Worm (Caenorhabditis elegans) whole organism, L4 larva: ENCODE results near the gene C56A3.5.
A peak's percentile ranks its signal among the peaks of the same experiment; 100 is the strongest.

Source experiments
- D1046.2 ChIP-seq: fragments of 200-800 bp; sonication (Bioruptor generic); IDR thresholded peaks from 2 replicates; pipeline ENCODE4 v1.3.6; 2022; ENCODE audit warnings: missing genetic modification characterization, missing compliant biosample characterization
- F49E8.2 ChIP-seq: sonication (generic microtip); optimal IDR thresholded peaks from 2 replicates; lab custom pipeline; 2016; ENCODE audit warnings: missing compliant biosample characterization, mild to moderate bottlenecking, missing genetic modification characterization, borderline replicate concordance
- R02D3.7 ChIP-seq: fragments of 150-350 bp; sonication (generic microtip); optimal IDR thresholded peaks from 3 replicates; lab custom pipeline; 2014; ENCODE audit warnings: missing biosample characterization, missing genetic modification characterization
- T20F7.1 ChIP-seq: fragments of 200-800 bp; sonication (Bioruptor generic); optimal IDR thresholded peaks from 2 replicates; lab custom pipeline; 2018; ENCODE audit warnings: mild to moderate bottlenecking, missing genetic modification characterization, missing compliant biosample characterization
- ZK337.2 ChIP-seq: fragments of 200-800 bp; sonication (Bioruptor generic); IDR thresholded peaks from 2 replicates; pipeline ENCODE4 v1.3.6; 2022; ENCODE audit warnings: missing genetic modification reagents, missing genetic modification characterization, missing compliant biosample characterization
- aha-1 ChIP-seq: fragments of 150-350 bp; peaks from one replicate; lab custom pipeline; 2014; ENCODE audit warnings: missing biosample characterization, missing genetic modification characterization
- aly-2 ChIP-seq: sonication (generic microtip); optimal IDR thresholded peaks from 2 replicates; lab custom pipeline; 2018; ENCODE audit warnings: missing biosample characterization, missing genetic modification characterization
- attf-4 ChIP-seq: sonication (generic microtip); optimal IDR thresholded peaks from 3 replicates; lab custom pipeline; 2017; ENCODE audit warnings: missing biosample characterization, missing genetic modification characterization
- ceh-20 ChIP-seq: fragments of 200-800 bp; sonication (Bioruptor generic); IDR thresholded peaks from 2 replicates; pipeline ENCODE4 v1.3.6; 2022; ENCODE audit warnings: missing genetic modification reagents, missing genetic modification characterization, missing compliant biosample characterization
- daf-16 ChIP-seq, 3 experiments: sonication (generic microtip); optimal IDR thresholded peaks; 2 replicates each; lab custom pipeline; 2016 to 2017; ENCODE audit warnings: missing genetic modification characterization in 3 of 3, missing genetic modification reagents in 3 of 3, mild to moderate bottlenecking in 2 of 3, missing compliant biosample characterization in 2 of 3, missing biosample characterization in 1 of 3, moderate library complexity in 1 of 3
- dmd-6 ChIP-seq: fragments of 200-800 bp; sonication (Bioruptor generic); IDR thresholded peaks from 2 replicates; pipeline ENCODE4 v1.3.6; 2022; ENCODE audit warnings: missing genetic modification reagents, missing genetic modification characterization, missing compliant biosample characterization
- dve-1 ChIP-seq: sonication (generic microtip); optimal IDR thresholded peaks from 2 replicates; lab custom pipeline; 2017; ENCODE audit warnings: antibody characterized with exemption, mild to moderate bottlenecking, missing genetic modification characterization, missing compliant biosample characterization; ENCODE audit not compliant: insufficient read depth
- hlh-11 ChIP-seq: fragments of 200-800 bp; sonication (Bioruptor generic); optimal IDR thresholded peaks from 2 replicates; lab custom pipeline; 2018; ENCODE audit warnings: mild to moderate bottlenecking, missing genetic modification characterization, missing compliant biosample characterization
- hlh-30 ChIP-seq: sonication (generic microtip); optimal IDR thresholded peaks from 2 replicates; lab custom pipeline; 2017; ENCODE audit warnings: antibody characterized with exemption, mild to moderate bottlenecking, missing genetic modification characterization, missing compliant biosample characterization; ENCODE audit not compliant: insufficient read depth
- lin-15B ChIP-seq: fragments of 150-350 bp; sonication (generic microtip); optimal IDR thresholded peaks from 3 replicates; lab custom pipeline; 2014; ENCODE audit warnings: missing biosample characterization, missing genetic modification characterization
- lin-29 ChIP-seq: fragments of 200-800 bp; sonication (Bioruptor generic); IDR thresholded peaks from 2 replicates; pipeline ENCODE4 v1.3.6; 2022; ENCODE audit warnings: missing genetic modification reagents, missing genetic modification characterization, missing compliant biosample characterization
- lin-38 ChIP-seq: fragments of 200-800 bp; sonication (Bioruptor generic); IDR thresholded peaks from 2 replicates; pipeline ENCODE4 v1.3.6; 2022; ENCODE audit warnings: missing genetic modification reagents, missing genetic modification characterization, missing compliant biosample characterization
- madf-5 ChIP-seq, 2 experiments: fragments of 200-800 bp; sonication (Bioruptor generic); IDR thresholded peaks; 2 replicates each; pipeline ENCODE4 v1.3.6; 2022; ENCODE audit warnings: missing compliant biosample characterization in 2 of 2, missing genetic modification characterization in 2 of 2
- madf-9 ChIP-seq: fragments of 200-800 bp; sonication (Bioruptor generic); conservative IDR thresholded peaks from 2 replicates; pipeline ENCODE4 v1.3.6; 2022; ENCODE audit warnings: missing genetic modification reagents, missing genetic modification characterization, missing compliant biosample characterization
- mxl-3 ChIP-seq: fragments of 200-800 bp; sonication (Bioruptor generic); optimal IDR thresholded peaks from 2 replicates; lab custom pipeline; 2018; ENCODE audit warnings: mild to moderate bottlenecking, missing genetic modification characterization, missing compliant biosample characterization
- nhr-11 ChIP-seq: fragments of 150-350 bp; optimal IDR thresholded peaks from 2 replicates; lab custom pipeline; 2014; ENCODE audit warnings: missing biosample characterization, missing genetic modification characterization
- nhr-25 ChIP-seq: sonication (generic microtip); optimal IDR thresholded peaks from 2 replicates; lab custom pipeline; 2017; ENCODE audit warnings: missing genetic modification characterization, mild to moderate bottlenecking, missing compliant biosample characterization, antibody characterized with exemption, moderate library complexity, borderline replicate concordance; ENCODE audit not compliant: insufficient read depth
- nhr-28 ChIP-seq: fragments of 150-350 bp; optimal IDR thresholded peaks from 2 replicates; lab custom pipeline; 2014; ENCODE audit warnings: missing biosample characterization, missing genetic modification characterization
- nhr-41 ChIP-seq: fragments of 200-800 bp; sonication (Bioruptor generic); IDR thresholded peaks from 2 replicates; pipeline ENCODE4 v1.3.6; 2022; ENCODE audit warnings: missing genetic modification reagents, missing genetic modification characterization, missing compliant biosample characterization
- nhr-6 ChIP-seq: fragments of 150-350 bp; optimal IDR thresholded peaks from 2 replicates; lab custom pipeline; 2014; ENCODE audit warnings: missing biosample characterization, missing genetic modification characterization
- nhr-77 ChIP-seq: fragments of 150-350 bp; optimal IDR thresholded peaks from 2 replicates; lab custom pipeline; 2014; ENCODE audit warnings: missing biosample characterization, missing genetic modification characterization
- pqm-1 ChIP-seq: sonication (generic microtip); optimal IDR thresholded peaks from 2 replicates; lab custom pipeline; 2017; ENCODE audit warnings: missing biosample characterization, missing genetic modification characterization
- rbr-2 ChIP-seq: sonication (generic microtip); optimal IDR thresholded peaks from 2 replicates; lab custom pipeline; 2016; ENCODE audit warnings: missing genotype, missing genetic modification characterization, missing compliant biosample characterization
- set-16 ChIP-seq: fragments of 200-800 bp; sonication (Bioruptor generic); IDR thresholded peaks from 2 replicates; pipeline ENCODE4 v1.3.6; 2022; ENCODE audit warnings: missing genetic modification reagents, missing genetic modification characterization, missing compliant biosample characterization
- skn-1 ChIP-seq: fragments of 150-350 bp; optimal IDR thresholded peaks from 2 replicates; lab custom pipeline; 2014; ENCODE audit warnings: missing biosample characterization, missing genetic modification characterization
- unc-62 ChIP-seq, 3 experiments: fragments of 150-350 bp in 1 of 3; sonication (generic microtip); optimal IDR thresholded peaks in 2 of 3; peaks in 1 of 3; 1 replicate in 1 of 3; 2 replicates in 2 of 3; lab custom pipeline; 2014 to 2017; ENCODE audit warnings: missing biosample characterization in 3 of 3, missing genetic modification characterization in 3 of 3, missing genetic modification reagents in 3 of 3, missing genotype in 1 of 3
- zag-1 ChIP-seq: fragments of 150-350 bp; optimal IDR thresholded peaks from 2 replicates; lab custom pipeline; 2014; ENCODE audit warnings: missing biosample characterization, missing genetic modification characterization
- zip-2 ChIP-seq: fragments of 150-350 bp; optimal IDR thresholded peaks from 2 replicates; lab custom pipeline; 2014; ENCODE audit warnings: missing biosample characterization, missing genetic modification characterization
- ztf-7 ChIP-seq: fragments of 150-350 bp; optimal IDR thresholded peaks from 2 replicates; lab custom pipeline; 2014; ENCODE audit warnings: missing biosample characterization, missing genetic modification characterization

The C56A3.5 gene

ce11 chrV:13571714-13572258 is 20.0 kb downstream of the C56A3.5 start, which contains the start of gene C50B8.4:
Gene C50B8.4, plus strand, starts transcription at chrV:13572012.
- TF ChIP-seq mxl-3 (GFP tag; lab: Kevin White, UChicago) (peak; percentile 40), zag-1 (no peak), dmd-6 (GFP tag; lab: Robert Waterston, UW) (peak; percentile 26; the same call in 1 of the 2 replicates), nhr-77 (tag; lab: Kevin White, UChicago) (peak; percentile 28), dve-1 (tag; lab: Kevin White, UChicago) (peak; percentile 46), lin-38 (GFP tag; lab: Robert Waterston, UW) (no peak), nhr-28 (tag; lab: Kevin White, UChicago) (peak; percentile 39), hlh-11 (tag; lab: Kevin White, UChicago) (peak; percentile 75), unc-62 (GFP tag; optimal IDR thresholded peaks at IDR 0.05 in 1 of 2; lab: Kevin White, UChicago) (peak in 1 of 2 experiments; percentile 25), unc-62 (tag; optimal IDR thresholded peaks at IDR 0.05; lab: Kevin White, UChicago) (no peak), daf-16 (GFP tag; optimal IDR thresholded peaks at IDR 0.05; lab: Kevin White, UChicago) (no peak), daf-16 (tag; optimal IDR thresholded peaks at IDR 0.05; lab: Kevin White, UChicago) (peak; percentile 84), pqm-1 (tag; lab: Kevin White, UChicago) (peak; percentile 66), zip-2 (tag; lab: Kevin White, UChicago) (no peak), nhr-6 (tag; lab: Kevin White, UChicago) (peak; percentile 61), hlh-30 (tag; lab: Kevin White, UChicago) (peak; percentile 63), madf-9 (GFP tag; lab: Robert Waterston, UW) (no peak), nhr-25 (tag; lab: Kevin White, UChicago) (no peak), aha-1 (peak; percentile 95)

- TF ChIP-seq nhr-6 (tag; lab: Kevin White, UChicago), result peak; percentile 10
- TF ChIP-seq D1046.2 (GFP tag; lab: Robert Waterston, UW), result no peak
- no peak for TF ChIP-seq attf-4
- no peak for TF ChIP-seq nhr-41 (GFP tag; lab: Robert Waterston, UW)
- no peak for TF ChIP-seq madf-5 (GFP tag; IDR thresholded peaks at IDR 0.05; lab: Robert Waterston, UW)
- TF ChIP-seq madf-9 (GFP tag; lab: Robert Waterston, UW), result 0 out of 2 replicates have a peak, but pooled peaks have one; percentile 28
These were observed 24.1 kb downstream of the C56A3.5 start for ce11 chrV:13575866-13576265.

- TF ChIP-seq lin-15B (tag; lab: Kevin White, UChicago) (no peak), hlh-11 (tag; lab: Kevin White, UChicago) (peak; percentile 34), nhr-77 (tag; lab: Kevin White, UChicago) (no peak), dve-1 (tag; lab: Kevin White, UChicago) (peak; percentile 40), nhr-28 (tag; lab: Kevin White, UChicago) (peak; percentile 52), aha-1 (peak; percentile 0), hlh-30 (tag; lab: Kevin White, UChicago) (peak; percentile 31), lin-29 (GFP tag; lab: Robert Waterston, UW) (no peak), skn-1 (tag; lab: Kevin White, UChicago) (no peak), aly-2 (no peak), pqm-1 (tag; lab: Kevin White, UChicago) (peak; percentile 66), daf-16 (GFP tag; optimal IDR thresholded peaks at IDR 0.05; lab: Kevin White, UChicago) (no peak), daf-16 (tag; optimal IDR thresholded peaks at IDR 0.05; lab: Kevin White, UChicago) (peak; percentile 93), nhr-11 (no peak), nhr-6 (tag; lab: Kevin White, UChicago) (peak; percentile 36), T20F7.1 (GFP tag; lab: Kevin White, UChicago) (no peak), F49E8.2 (no peak), dmd-6 (GFP tag; lab: Robert Waterston, UW) (0 out of 2 replicates have a peak, but pooled peaks have one; percentile 24)
- TF ChIP-seq, all 104 proteins: peak for 9
These were observed 25.1 kb downstream of the C56A3.5 start for ce11 chrV:13576828-13577227.

ce11 chrV:13577463-13577862 is 25.7 kb downstream of the C56A3.5 start:
- peak; percentile 64; the same call in 1 of the 2 replicates for TF ChIP-seq dmd-6 (GFP tag; lab: Robert Waterston, UW)
- TF ChIP-seq pqm-1 (tag; lab: Kevin White, UChicago), result peak; percentile 58
- TF ChIP-seq daf-16 (GFP tag; optimal IDR thresholded peaks at IDR 0.05; lab: Kevin White, UChicago), result no peak
- TF ChIP-seq daf-16 (tag; optimal IDR thresholded peaks at IDR 0.05; lab: Kevin White, UChicago), result peak; percentile 7
- TF ChIP-seq R02D3.7 (tag; lab: Kevin White, UChicago), result no peak
- no peak for TF ChIP-seq set-16 (GFP tag; lab: Robert Waterston, UW)
- TF ChIP-seq ceh-20 (GFP tag; lab: Robert Waterston, UW), result no peak
- no peak for TF ChIP-seq ZK337.2 (GFP tag; lab: Robert Waterston, UW)
- peak; percentile 18 for TF ChIP-seq nhr-28 (tag; lab: Kevin White, UChicago)
- no peak for TF ChIP-seq ztf-7 (tag; lab: Kevin White, UChicago)
- TF ChIP-seq rbr-2, result no peak
